Worm (Caenorhabditis elegans): Measurements from ENCODE around the gene gar-3.

- TF ChIP-seq fkh-10 (GFP tag; optimal IDR thresholded peaks at IDR 0.05) (no peak), aly-2 (tag; optimal IDR thresholded peaks at IDR 0.05) (no peak), unc-62 (GFP tag; optimal IDR thresholded peaks at IDR 0.05 in 1 of 2) (peak in 1 of 2 experiments; percentile 99), unc-62 (tag; optimal IDR thresholded peaks at IDR 0.05) (no peak), ztf-11 (tag; optimal IDR thresholded peaks at IDR 0.05) (no peak), lin-39 (tag; optimal IDR thresholded peaks at IDR 0.05) (no peak), ceh-82 (tag; optimal IDR thresholded peaks at IDR 0.05) (no peak), nhr-25 (tag; optimal IDR thresholded peaks at IDR 0.05; ENCODE audit: borderline replicate concordance, insufficient read depth) (no peak)
Measured at ce11 chrV:14597681-14598184, 18.2 kb upstream of the gar-3 start, which contains the start of gene R11H6.2.

All from whole organism, L4 larva.